Worm (Caenorhabditis elegans) whole organism, L3 larva: Measurements from ENCODE around the gene srt-8.

ENCODE experiments used
- R02D3.7 ChIP-seq: fragments of 150-350 bp; optimal IDR thresholded peaks from 2 replicates; lab custom pipeline; 2014; ENCODE audit warnings: missing biosample characterization, missing genetic modification characterization
- aly-2 ChIP-seq: fragments of 150-350 bp; optimal IDR thresholded peaks from 2 replicates; lab custom pipeline; 2014; ENCODE audit warnings: missing biosample characterization, missing genetic modification characterization
- ama-1 ChIP-seq: fragments of 150-350 bp; optimal IDR thresholded peaks from 2 replicates; lab custom pipeline; 2018
- ceh-82 ChIP-seq: fragments of 150-350 bp; optimal IDR thresholded peaks from 2 replicates; lab custom pipeline; 2014; ENCODE audit warnings: missing biosample characterization, missing genetic modification characterization
- daf-12 ChIP-seq: fragments of 150-350 bp; optimal IDR thresholded peaks from 2 replicates; lab custom pipeline; 2014; ENCODE audit warnings: missing biosample characterization, missing genetic modification reagents, missing genetic modification characterization
- egl-27 ChIP-seq: sonication (generic microtip); optimal IDR thresholded peaks from 4 replicates; lab custom pipeline; 2017; ENCODE audit warnings: missing biosample characterization, missing genetic modification reagents, missing genetic modification characterization
- egl-5 ChIP-seq: fragments of 150-350 bp; optimal IDR thresholded peaks from 2 replicates; lab custom pipeline; 2017; ENCODE audit warnings: missing biosample characterization, missing genetic modification reagents, missing genetic modification characterization, inconsistent platforms
- elt-1 ChIP-seq: fragments of 150-350 bp; optimal IDR thresholded peaks from 2 replicates; lab custom pipeline; 2014; ENCODE audit warnings: missing biosample characterization, missing genetic modification characterization
- elt-2 ChIP-seq: sonication (generic microtip); optimal IDR thresholded peaks from 2 replicates; lab custom pipeline; 2016; ENCODE audit warnings: missing genetic modification reagents, mild to moderate bottlenecking, missing genetic modification characterization, missing compliant biosample characterization
- eor-1 ChIP-seq, 2 experiments: fragments of 150-350 bp; optimal IDR thresholded peaks; 2 replicates each; lab custom pipeline; 2014 to 2018; ENCODE audit warnings: missing biosample characterization in 2 of 2, missing genetic modification characterization in 2 of 2
- fkh-10 ChIP-seq: sonication (generic microtip); optimal IDR thresholded peaks from 2 replicates; lab custom pipeline; 2017; ENCODE audit warnings: missing biosample characterization, missing genetic modification reagents, missing genetic modification characterization
- fkh-2 ChIP-seq: fragments of 150-350 bp; optimal IDR thresholded peaks from 2 replicates; lab custom pipeline; 2014; ENCODE audit warnings: missing biosample characterization, missing genetic modification reagents, missing genetic modification characterization
- fos-1 ChIP-seq: fragments of 150-350 bp; optimal IDR thresholded peaks from 2 replicates; lab custom pipeline; 2014; ENCODE audit warnings: missing biosample characterization, missing genetic modification characterization
- hmg-11 ChIP-seq: sonication (generic microtip); optimal IDR thresholded peaks from 2 replicates; lab custom pipeline; 2016; ENCODE audit warnings: missing genetic modification characterization, missing compliant biosample characterization
- lsy-12 ChIP-seq: sonication (generic microtip); optimal IDR thresholded peaks from 2 replicates; lab custom pipeline; 2016; ENCODE audit warnings: mild to moderate bottlenecking, missing genetic modification characterization, missing compliant biosample characterization
- mdl-1 ChIP-seq: fragments of 150-350 bp; optimal IDR thresholded peaks from 2 replicates; lab custom pipeline; 2014; ENCODE audit warnings: missing biosample characterization, missing genetic modification characterization
- mml-1 ChIP-seq: fragments of 150-350 bp; sonication (generic microtip); optimal IDR thresholded peaks from 3 replicates; lab custom pipeline; 2014; ENCODE audit warnings: missing biosample characterization, missing genetic modification characterization
- nfya-1 ChIP-seq: sonication (generic microtip); optimal IDR thresholded peaks from 2 replicates; lab custom pipeline; 2017; ENCODE audit warnings: missing genetic modification characterization, mild to moderate bottlenecking, missing compliant biosample characterization, antibody characterized with exemption, moderate library complexity; ENCODE audit not compliant: insufficient read depth
- nhr-11 ChIP-seq: fragments of 150-350 bp; optimal IDR thresholded peaks from 2 replicates; lab custom pipeline; 2014; ENCODE audit warnings: missing biosample characterization, missing genetic modification characterization
- nhr-12 ChIP-seq: fragments of 150-350 bp; optimal IDR thresholded peaks from 2 replicates; lab custom pipeline; 2014; ENCODE audit warnings: missing biosample characterization, missing genetic modification characterization
- nhr-237 ChIP-seq: fragments of 150-350 bp; optimal IDR thresholded peaks from 2 replicates; lab custom pipeline; 2014; ENCODE audit warnings: missing biosample characterization, missing genetic modification characterization
- nhr-25 ChIP-seq: sonication (generic microtip); optimal IDR thresholded peaks from 2 replicates; lab custom pipeline; 2017; ENCODE audit warnings: missing biosample characterization, missing genetic modification characterization
- nhr-28 ChIP-seq: fragments of 150-350 bp; optimal IDR thresholded peaks from 2 replicates; lab custom pipeline; 2014; ENCODE audit warnings: missing biosample characterization, missing genetic modification characterization
- nhr-43 ChIP-seq: sonication (generic microtip); optimal IDR thresholded peaks from 2 replicates; lab custom pipeline; 2016; ENCODE audit warnings: mild to moderate bottlenecking, missing genetic modification characterization, missing compliant biosample characterization; ENCODE audit not compliant: poor library complexity, severe bottlenecking
- nhr-76 ChIP-seq: fragments of 150-350 bp; sonication (generic microtip); optimal IDR thresholded peaks from 5 replicates; lab custom pipeline; 2014; ENCODE audit warnings: missing biosample characterization, missing genetic modification characterization
- nhr-77 ChIP-seq: fragments of 150-350 bp; optimal IDR thresholded peaks from 2 replicates; lab custom pipeline; 2014; ENCODE audit warnings: missing biosample characterization, missing genetic modification characterization
- pha-4 ChIP-seq: fragments of 150-350 bp; optimal IDR thresholded peaks from 2 replicates; lab custom pipeline; 2014; ENCODE audit warnings: missing biosample characterization, missing genetic modification reagents, missing genetic modification characterization
- pqm-1 ChIP-seq: fragments of 150-350 bp; optimal IDR thresholded peaks from 2 replicates; lab custom pipeline; 2017; ENCODE audit warnings: missing biosample characterization, missing genetic modification characterization, inconsistent platforms
- sea-2 ChIP-seq: fragments of 150-350 bp; sonication (generic microtip); optimal IDR thresholded peaks from 4 replicates; lab custom pipeline; 2014; ENCODE audit warnings: missing biosample characterization, missing genetic modification reagents, missing genetic modification characterization
- skn-1 ChIP-seq: fragments of 150-350 bp; optimal IDR thresholded peaks from 2 replicates; lab custom pipeline; 2014; ENCODE audit warnings: missing biosample characterization, missing genetic modification characterization
- snpc-4 ChIP-seq: fragments of 150-350 bp; optimal IDR thresholded peaks from 2 replicates; lab custom pipeline; 2014; ENCODE audit warnings: missing biosample characterization, missing genetic modification characterization
- tbx-2 ChIP-seq: sonication (generic microtip); optimal IDR thresholded peaks from 2 replicates; lab custom pipeline; 2016; ENCODE audit warnings: mild to moderate bottlenecking, missing genetic modification characterization, missing compliant biosample characterization
- unc-39 ChIP-seq: sonication (generic microtip); optimal IDR thresholded peaks from 4 replicates; lab custom pipeline; 2017; ENCODE audit warnings: missing biosample characterization, missing genetic modification characterization
- zag-1 ChIP-seq: fragments of 150-350 bp; optimal IDR thresholded peaks from 2 replicates; lab custom pipeline; 2014; ENCODE audit warnings: missing biosample characterization, missing genetic modification characterization
- ztf-11 ChIP-seq: fragments of 150-350 bp; optimal IDR thresholded peaks from 2 replicates; lab custom pipeline; 2014; ENCODE audit warnings: missing biosample characterization, missing genetic modification characterization
- ztf-4 ChIP-seq: fragments of 150-350 bp; optimal IDR thresholded peaks from 2 replicates; lab custom pipeline; 2014; ENCODE audit warnings: missing biosample characterization, missing genetic modification characterization

The srt-8 gene

ce11 chrV:3105810-3106209, 19.4 kb downstream of the srt-8 start, which contains the start of gene str-69:
Gene str-69, minus strand, starts transcription at chrV:3105910.
- TF ChIP-seq skn-1 (tag; lab: Kevin White, UChicago) (no peak), pqm-1 (tag; lab: Kevin White, UChicago) (no peak), nhr-237 (tag; lab: Kevin White, UChicago) (no peak), egl-27 (no peak), nfya-1 (tag; lab: Kevin White, UChicago) (no peak), ama-1 (lab: Kevin White, UChicago) (no peak), mdl-1 (tag; lab: Kevin White, UChicago) (no peak), elt-2 (tag; lab: Kevin White, UChicago) (no peak), nhr-28 (tag; lab: Kevin White, UChicago) (no peak), fkh-10 (GFP tag; lab: Kevin White, UChicago) (no peak), pha-4 (tag; lab: Kevin White, UChicago) (no peak), mml-1 (tag; lab: Kevin White, UChicago) (no peak), fos-1 (tag; lab: Kevin White, UChicago) (no peak)

ce11 chrV:3106785-3107184, 20.4 kb downstream of the srt-8 start:
- TF ChIP-seq egl-5 (no peak), nhr-76 (tag; lab: Kevin White, UChicago) (no peak), nhr-77 (tag; lab: Kevin White, UChicago) (no peak), lsy-12 (tag; lab: Kevin White, UChicago) (no peak), unc-39 (no peak), nhr-237 (tag; lab: Kevin White, UChicago) (no peak), daf-12 (tag; lab: Kevin White, UChicago) (no peak), nhr-43 (no peak), nhr-25 (no peak), ama-1 (lab: Kevin White, UChicago) (no peak), elt-1 (tag; lab: Kevin White, UChicago) (no peak), ztf-4 (tag; lab: Kevin White, UChicago) (no peak), skn-1 (tag; lab: Kevin White, UChicago) (no peak), eor-1 (tag; optimal IDR thresholded peaks at IDR 0.05; lab: Kevin White, UChicago) (no peak), nhr-12 (no peak), tbx-2 (no peak)

ce11 chrV:3107450-3107849, 21.1 kb downstream of the srt-8 start, which contains the start of gene str-68:
Gene str-68, minus strand, starts transcription at chrV:3107550.
- TF ChIP-seq nhr-28 (tag; lab: Kevin White, UChicago) (no peak), elt-2 (tag; lab: Kevin White, UChicago) (no peak), mdl-1 (tag; lab: Kevin White, UChicago) (no peak), pha-4 (tag; lab: Kevin White, UChicago) (no peak), mml-1 (tag; lab: Kevin White, UChicago) (no peak), nhr-43 (no peak), sea-2 (GFP tag; lab: Kevin White, UChicago) (no peak), fos-1 (tag; lab: Kevin White, UChicago) (no peak), daf-12 (tag; lab: Kevin White, UChicago) (no peak), ztf-11 (tag; lab: Kevin White, UChicago) (no peak), egl-27 (no peak)

ce11 chrV:3112198-3112597, 25.8 kb downstream of the srt-8 start:
- no peak for TF ChIP-seq eor-1 (tag; optimal IDR thresholded peaks at IDR 0.05; lab: Kevin White, UChicago)
- peak; percentile 17 for TF ChIP-seq elt-2 (tag; lab: Kevin White, UChicago)
- TF ChIP-seq ceh-82 (tag; lab: Kevin White, UChicago) = no peak

- TF ChIP-seq fkh-2 (tag; lab: Kevin White, UChicago) (no peak), nfya-1 (tag; lab: Kevin White, UChicago) (no peak), ceh-82 (tag; lab: Kevin White, UChicago) (no peak), ztf-11 (tag; lab: Kevin White, UChicago) (no peak)
Observed at ce11 chrV:3113751-3114150, 27.4 kb downstream of the srt-8 start, which contains the start of gene Y73C8C.8. Gene Y73C8C.8, minus strand, starts transcription at chrV:3113851.

- no peak for TF ChIP-seq daf-12 (tag; lab: Kevin White, UChicago)
- no peak for TF ChIP-seq fos-1 (tag; lab: Kevin White, UChicago)
- no peak for TF ChIP-seq hmg-11 (tag; lab: Kevin White, UChicago)
- TF ChIP-seq unc-39 = no peak
- no peak for TF ChIP-seq aly-2 (tag; lab: Kevin White, UChicago)
- TF ChIP-seq snpc-4 (tag; lab: Kevin White, UChicago) = no peak
- no peak for TF ChIP-seq ztf-11 (tag; lab: Kevin White, UChicago)
- no peak for TF ChIP-seq nhr-11 (tag; lab: Kevin White, UChicago)
- TF ChIP-seq R02D3.7 = no peak
- TF ChIP-seq nhr-12 = no peak
- TF ChIP-seq zag-1 (tag; lab: Kevin White, UChicago) = no peak
- no peak for TF ChIP-seq elt-2 (tag; lab: Kevin White, UChicago)
Observed at ce11 chrV:3114973-3115372, 28.6 kb downstream of the srt-8 start, which contains the start of gene Y73C8C.3. Gene Y73C8C.3, plus strand, starts transcription at chrV:3115273.
